Worm (Caenorhabditis elegans) whole organism, young adult: ENCODE results near the gene ZK262.20.

ENCODE experiments used
- B0035.1 ChIP-seq: sonication (generic microtip); optimal IDR thresholded peaks from 2 replicates; lab custom pipeline; 2016; ENCODE audit warnings: missing genetic modification characterization, mild to moderate bottlenecking, missing compliant biosample characterization, missing genotype, missing genetic modification reagents
- B0261.1 ChIP-seq: sonication (generic microtip); optimal IDR thresholded peaks from 2 replicates; lab custom pipeline; 2016; ENCODE audit warnings: mild to moderate bottlenecking, missing genetic modification characterization, moderate library complexity, missing compliant biosample characterization
- B0336.3 ChIP-seq: fragments of 200-800 bp; sonication (Bioruptor generic); IDR thresholded peaks from 2 replicates; pipeline ENCODE4 v1.3.6; 2022; ENCODE audit warnings: missing genetic modification characterization, missing compliant biosample characterization
- D2030.7 ChIP-seq: fragments of 200-800 bp; sonication (Bioruptor generic); IDR thresholded peaks from 2 replicates; pipeline ENCODE4 v1.3.6; 2022; ENCODE audit warnings: missing genetic modification reagents, missing genetic modification characterization, missing compliant biosample characterization
- K12H6.12 ChIP-seq: fragments of 200-800 bp; sonication (Bioruptor generic); optimal IDR thresholded peaks from 2 replicates; lab custom pipeline; 2018; ENCODE audit warnings: mild to moderate bottlenecking, missing genetic modification characterization, missing compliant biosample characterization
- T07F8.4 ChIP-seq: sonication (generic microtip); optimal IDR thresholded peaks from 2 replicates; lab custom pipeline; 2016; ENCODE audit warnings: mild to moderate bottlenecking, missing genetic modification characterization, moderate library complexity, missing compliant biosample characterization
- T26A5.8 ChIP-seq: sonication (generic microtip); optimal IDR thresholded peaks from 2 replicates; lab custom pipeline; 2016; ENCODE audit warnings: missing genetic modification characterization, missing compliant biosample characterization
- Y53G8AR.9 ChIP-seq: fragments of 200-800 bp; sonication (Bioruptor generic); conservative IDR thresholded peaks from 2 replicates; pipeline ENCODE4 v1.3.6; 2022; ENCODE audit warnings: missing genetic modification reagents, missing genetic modification characterization, missing compliant biosample characterization
- Y67H2A.10 ChIP-seq: fragments of 200-800 bp; sonication (Bioruptor generic); conservative IDR thresholded peaks from 2 replicates; pipeline ENCODE4 v1.3.6; 2022; ENCODE audit warnings: missing genetic modification reagents, missing genetic modification characterization, missing compliant biosample characterization
- Y95B8A.8 ChIP-seq: fragments of 200-800 bp; sonication (Bioruptor generic); IDR thresholded peaks from 2 replicates; pipeline ENCODE4 v1.3.6; 2022; ENCODE audit warnings: missing genetic modification reagents, missing genetic modification characterization, missing compliant biosample characterization
- ama-1 ChIP-seq, 3 experiments: fragments of 150-350 bp in 1 of 3; sonication (generic microtip) in 2 of 3; optimal IDR thresholded peaks; 2 replicates each; lab custom pipeline; 2014 to 2018; ENCODE audit warnings: missing biosample characterization in 2 of 3, missing genetic modification characterization in 2 of 3, missing genetic modification reagents in 2 of 3
- aptf-2 ChIP-seq: fragments of 200-800 bp; sonication (Bioruptor generic); conservative IDR thresholded peaks from 2 replicates; pipeline ENCODE4 v1.3.6; 2022; ENCODE audit warnings: missing genetic modification reagents, missing genetic modification characterization, missing compliant biosample characterization
- cebp-1 ChIP-seq, 2 experiments: fragments of 200-800 bp in 1 of 2; sonication (Bioruptor generic) in 1 of 2; sonication (generic microtip) in 1 of 2; IDR thresholded peaks in 1 of 2; optimal IDR thresholded peaks in 1 of 2; 2 replicates each; pipeline versions ENCODE4 v1.3.6 to Lab custom; 2017 to 2022; ENCODE audit warnings: missing compliant biosample characterization in 2 of 2, missing genetic modification characterization in 2 of 2, mild to moderate bottlenecking in 1 of 2, missing genetic modification reagents in 1 of 2, moderate library complexity in 1 of 2
- ceh-91 ChIP-seq: fragments of 200-800 bp; sonication (Bioruptor generic); IDR thresholded peaks from 2 replicates; pipeline ENCODE4 v1.3.6; 2022; ENCODE audit warnings: missing genetic modification reagents, missing genetic modification characterization, missing compliant biosample characterization
- chd-7 ChIP-seq: sonication (generic microtip); optimal IDR thresholded peaks from 2 replicates; lab custom pipeline; 2016; ENCODE audit warnings: mild to moderate bottlenecking, missing genetic modification characterization, moderate library complexity, missing compliant biosample characterization
- die-1 ChIP-seq: sonication (generic microtip); optimal IDR thresholded peaks from 2 replicates; lab custom pipeline; 2016; ENCODE audit warnings: missing genotype, mild to moderate bottlenecking, missing genetic modification characterization, missing compliant biosample characterization
- dox-1 ChIP-seq: fragments of 200-800 bp; sonication (Bioruptor generic); IDR thresholded peaks from 2 replicates; pipeline ENCODE4 v1.3.6; 2022; ENCODE audit warnings: missing genetic modification reagents, missing genetic modification characterization, missing compliant biosample characterization
- egrh-3 ChIP-seq: fragments of 200-800 bp; sonication (Bioruptor generic); IDR thresholded peaks from 2 replicates; pipeline ENCODE4 v1.3.6; 2022; ENCODE audit warnings: missing genetic modification reagents, missing genetic modification characterization, missing compliant biosample characterization
- ets-4 ChIP-seq: fragments of 200-800 bp; sonication (Bioruptor generic); optimal IDR thresholded peaks from 2 replicates; lab custom pipeline; 2018; ENCODE audit warnings: mild to moderate bottlenecking, missing genetic modification characterization, missing compliant biosample characterization
- hlh-26 ChIP-seq: fragments of 200-800 bp; sonication (Bioruptor generic); conservative IDR thresholded peaks from 2 replicates; pipeline ENCODE4 v1.3.6; 2022; ENCODE audit warnings: missing genetic modification reagents, missing genetic modification characterization, missing compliant biosample characterization
- hrde-1 ChIP-seq: sonication (generic microtip); optimal IDR thresholded peaks from 2 replicates; lab custom pipeline; 2016; ENCODE audit warnings: missing genetic modification characterization, mild to moderate bottlenecking, missing compliant biosample characterization, moderate library complexity, missing genotype, missing genetic modification reagents, borderline replicate concordance
- hsf-1 ChIP-seq: fragments of 200-800 bp; sonication (Bioruptor generic); IDR thresholded peaks from 2 replicates; pipeline ENCODE4 v1.3.6; 2022; ENCODE audit warnings: missing genetic modification reagents, missing genetic modification characterization, missing compliant biosample characterization
- lsl-1 ChIP-seq: fragments of 200-800 bp; sonication (Bioruptor generic); optimal IDR thresholded peaks from 2 replicates; lab custom pipeline; 2018; ENCODE audit warnings: mild to moderate bottlenecking, missing genetic modification characterization, moderate library complexity, missing compliant biosample characterization
- mel-28 ChIP-seq: sonication (generic microtip); optimal IDR thresholded peaks from 2 replicates; lab custom pipeline; 2016; ENCODE audit warnings: borderline replicate concordance, mild to moderate bottlenecking, missing genetic modification characterization, missing compliant biosample characterization
- nfya-2 ChIP-seq: fragments of 200-800 bp; sonication (Bioruptor generic); IDR thresholded peaks from 2 replicates; pipeline ENCODE4 v1.3.6; 2022; ENCODE audit warnings: missing genetic modification reagents, missing genetic modification characterization, missing compliant biosample characterization
- nhr-120 ChIP-seq: fragments of 200-800 bp; sonication (Bioruptor generic); IDR thresholded peaks from 2 replicates; pipeline ENCODE4 v1.3.6; 2022; ENCODE audit warnings: missing genetic modification characterization, missing compliant biosample characterization
- nhr-90 ChIP-seq: sonication (generic microtip); optimal IDR thresholded peaks from 2 replicates; lab custom pipeline; 2016; ENCODE audit warnings: missing genotype, mild to moderate bottlenecking, missing genetic modification characterization, missing compliant biosample characterization
- somi-1 ChIP-seq: fragments of 200-800 bp; sonication (Bioruptor generic); optimal IDR thresholded peaks from 2 replicates; lab custom pipeline; 2018; ENCODE audit warnings: mild to moderate bottlenecking, missing genetic modification characterization, missing compliant biosample characterization
- sptf-2 ChIP-seq: fragments of 200-800 bp; sonication (Bioruptor generic); optimal IDR thresholded peaks from 2 replicates; lab custom pipeline; 2018; ENCODE audit warnings: mild to moderate bottlenecking, missing genetic modification characterization, missing compliant biosample characterization
- tbp1 ChIP-seq: fragments of 200-800 bp; sonication (Bioruptor generic); optimal IDR thresholded peaks from 2 replicates; lab custom pipeline; 2018; ENCODE audit warnings: mild to moderate bottlenecking, missing genetic modification characterization, missing compliant biosample characterization
- tlf-1 ChIP-seq: fragments of 200-800 bp; sonication (Bioruptor generic); optimal IDR thresholded peaks from 2 replicates; lab custom pipeline; 2018; ENCODE audit warnings: mild to moderate bottlenecking, missing genetic modification characterization, missing compliant biosample characterization
- unc-130 ChIP-seq: sonication (generic microtip); optimal IDR thresholded peaks from 2 replicates; lab custom pipeline; 2016; ENCODE audit warnings: missing genetic modification reagents, missing genetic modification characterization, missing compliant biosample characterization
- xnd-1 ChIP-seq: sonication (generic microtip); optimal IDR thresholded peaks from 2 replicates; lab custom pipeline; 2016; ENCODE audit warnings: missing genotype, missing genetic modification reagents, missing genetic modification characterization, missing compliant biosample characterization
- zfh-2 ChIP-seq: fragments of 200-800 bp; sonication (Bioruptor generic); conservative IDR thresholded peaks from 2 replicates; pipeline ENCODE4 v1.3.6; 2022; ENCODE audit warnings: missing genetic modification reagents, missing genetic modification characterization, missing compliant biosample characterization
- ztf-25 ChIP-seq: fragments of 200-800 bp; sonication (Bioruptor generic); IDR thresholded peaks from 2 replicates; pipeline ENCODE4 v1.3.6; 2022; ENCODE audit warnings: missing genetic modification reagents, missing genetic modification characterization, missing compliant biosample characterization

ZK262.20 gene

DNA sequence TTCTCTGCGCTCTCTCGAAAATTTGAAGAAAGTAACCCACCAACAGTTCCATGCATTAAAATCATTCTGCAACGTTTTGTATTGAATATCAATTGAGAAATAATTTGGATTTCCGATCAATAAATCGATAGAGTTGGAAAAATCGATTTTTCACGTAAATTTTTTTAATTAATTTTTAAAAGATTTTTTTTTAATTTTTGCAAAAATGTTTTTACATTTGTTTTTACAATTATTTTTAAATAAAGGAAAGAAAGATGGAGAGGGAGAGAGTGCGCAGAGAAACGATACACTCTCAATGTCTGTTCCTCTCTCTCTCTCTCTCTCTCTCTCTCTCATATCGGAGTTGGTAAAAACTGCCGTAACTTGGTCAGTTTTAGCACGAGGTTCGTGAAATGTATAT, 9.3 kb downstream of the ZK262.20 start, which contains the start of gene ZK262.19:
TSS of gene ZK262.19 (minus strand) at position 101 of the 400 bp plus-strand sequence.
- TF ChIP-seq ztf-25 (no peak), xnd-1 (no peak)

DNA sequence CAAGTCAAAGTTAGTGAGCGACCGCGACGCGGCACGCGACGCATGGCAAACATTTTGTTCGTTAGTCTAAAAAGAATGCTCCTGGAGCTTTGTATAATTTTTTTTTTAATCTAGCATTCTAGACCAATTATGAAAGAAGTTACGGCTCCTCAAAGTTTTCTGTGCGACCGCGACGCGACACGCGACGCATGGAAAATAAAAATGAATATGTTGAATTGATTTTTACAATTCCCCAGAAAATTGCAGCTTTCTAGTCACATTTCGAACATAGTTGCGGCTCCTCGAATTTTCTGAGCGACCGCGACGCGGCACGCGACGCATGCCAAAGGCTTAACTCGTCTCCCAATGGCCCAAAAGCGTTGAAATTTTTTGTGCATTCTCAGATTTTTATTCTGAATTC, 10.4 kb downstream of the ZK262.20 start, which contains the start of gene ZK262.4:
TSS of gene ZK262.4 (minus strand) at position 101 of the 400 bp plus-strand sequence.
- TF ChIP-seq hlh-26 (no peak), B0336.3 (no peak), T26A5.8 (tag; lab: Kevin White, UChicago) (no peak), somi-1 (GFP tag; lab: Kevin White, UChicago) (no peak), chd-7 (tag; lab: Kevin White, UChicago) (no peak), aptf-2 (GFP tag; lab: Robert Waterston, UW) (no peak), K12H6.12 (no peak), tbp1 (GFP tag; lab: Kevin White, UChicago) (no peak), nhr-90 (no peak), D2030.7 (GFP tag; lab: Robert Waterston, UW) (no peak), tlf-1 (no peak), nhr-120 (no peak), sptf-2 (GFP tag; lab: Kevin White, UChicago) (no peak), unc-130 (no peak), ztf-25 (no peak)
- TF ChIP-seq, all 124 proteins: peak for 0

DNA sequence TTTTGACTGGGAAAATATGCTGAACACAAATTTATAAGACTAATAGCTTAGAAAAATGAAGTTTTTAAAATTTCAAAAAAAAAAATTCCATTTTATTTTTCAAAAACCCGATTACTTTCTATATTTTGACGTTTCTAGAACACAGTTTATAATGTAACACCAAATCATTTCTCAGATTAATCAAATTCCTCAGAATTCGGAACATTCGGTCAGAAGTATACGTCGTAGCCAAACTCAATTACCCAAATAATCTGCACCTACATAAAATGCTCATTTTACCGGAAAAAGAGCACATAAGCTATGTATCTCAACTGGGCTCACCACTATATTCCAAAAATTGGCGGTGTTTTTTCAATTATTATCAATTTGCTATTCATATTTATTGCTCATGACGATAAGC, 14.1 kb downstream of the ZK262.20 start, which contains the start of gene srj-26:
TSS of gene srj-26 (plus strand) at position 301 of the 400 bp plus-strand sequence.
- no peak for TF ChIP-seq somi-1 (GFP tag; lab: Kevin White, UChicago)
- TF ChIP-seq hrde-1: no peak
- TF ChIP-seq ceh-91 (GFP tag; lab: Robert Waterston, UW): no peak
- TF ChIP-seq B0261.1: no peak
- no peak for TF ChIP-seq lsl-1 (GFP tag; lab: Kevin White, UChicago)
- TF ChIP-seq aptf-2 (GFP tag; lab: Robert Waterston, UW): no peak
- no peak for TF ChIP-seq nhr-120
- TF ChIP-seq nfya-2 (GFP tag; lab: Robert Waterston, UW): no peak
- no peak for TF ChIP-seq Y67H2A.10 (GFP tag; lab: Robert Waterston, UW)
- no peak for TF ChIP-seq ets-4 (GFP tag; lab: Kevin White, UChicago)
- TF ChIP-seq cebp-1 (GFP tag; IDR thresholded peaks at IDR 0.05; lab: Robert Waterston, UW): no peak
- TF ChIP-seq cebp-1 (tag; optimal IDR thresholded peaks at IDR 0.05; lab: Kevin White, UChicago): no peak
- no peak for TF ChIP-seq die-1 (tag; lab: Kevin White, UChicago)
- TF ChIP-seq ama-1 (optimal IDR thresholded peaks at IDR 0.05; lab: Kevin White, UChicago): no peak
- no peak for TF ChIP-seq ama-1 (GFP tag; optimal IDR thresholded peaks at IDR 0.05; lab: Kevin White, UChicago)
- no peak for TF ChIP-seq B0035.1 (tag; lab: Kevin White, UChicago)
- TF ChIP-seq Y95B8A.8: no peak
- no peak for TF ChIP-seq dox-1 (GFP tag; lab: Robert Waterston, UW)
- no peak for TF ChIP-seq Y53G8AR.9 (GFP tag; lab: Robert Waterston, UW)
- TF ChIP-seq T07F8.4: no peak
- no peak for TF ChIP-seq mel-28 (tag; lab: Kevin White, UChicago)

DNA sequence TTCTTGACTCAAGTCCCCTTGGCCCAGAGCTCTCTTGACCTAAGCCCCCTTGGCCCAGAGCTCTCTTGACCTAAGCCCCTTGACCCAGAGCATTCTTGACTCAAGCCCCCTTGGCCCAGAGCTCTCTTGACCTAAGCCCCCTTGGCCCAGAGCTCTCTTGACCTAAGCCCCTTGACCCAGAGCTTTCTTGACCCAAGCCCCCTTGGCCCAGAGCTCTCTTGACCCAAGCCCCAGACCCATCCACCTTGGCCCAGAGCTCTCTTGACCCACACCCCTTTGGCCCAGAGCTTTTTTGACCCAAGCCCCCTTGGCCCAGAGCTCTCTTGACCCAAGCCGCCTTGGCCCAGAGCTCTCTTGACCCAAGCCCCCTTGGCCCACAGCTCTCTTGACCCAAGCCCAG, 19.0 kb downstream of the ZK262.20 start:
- TF ChIP-seq hsf-1: 0 out of 2 replicates have a peak, but pooled peaks have one; percentile 7
- TF ChIP-seq zfh-2: peak; percentile 47; the same call in 1 of the 2 replicates
- peak; percentile 76; the same call in 1 of the 2 replicates for TF ChIP-seq egrh-3 (GFP tag; lab: Robert Waterston, UW)
